Fruit fly (Drosophila melanogaster): ENCODE results near the gene Uqcc1.

The Uqcc1 gene

DNA sequence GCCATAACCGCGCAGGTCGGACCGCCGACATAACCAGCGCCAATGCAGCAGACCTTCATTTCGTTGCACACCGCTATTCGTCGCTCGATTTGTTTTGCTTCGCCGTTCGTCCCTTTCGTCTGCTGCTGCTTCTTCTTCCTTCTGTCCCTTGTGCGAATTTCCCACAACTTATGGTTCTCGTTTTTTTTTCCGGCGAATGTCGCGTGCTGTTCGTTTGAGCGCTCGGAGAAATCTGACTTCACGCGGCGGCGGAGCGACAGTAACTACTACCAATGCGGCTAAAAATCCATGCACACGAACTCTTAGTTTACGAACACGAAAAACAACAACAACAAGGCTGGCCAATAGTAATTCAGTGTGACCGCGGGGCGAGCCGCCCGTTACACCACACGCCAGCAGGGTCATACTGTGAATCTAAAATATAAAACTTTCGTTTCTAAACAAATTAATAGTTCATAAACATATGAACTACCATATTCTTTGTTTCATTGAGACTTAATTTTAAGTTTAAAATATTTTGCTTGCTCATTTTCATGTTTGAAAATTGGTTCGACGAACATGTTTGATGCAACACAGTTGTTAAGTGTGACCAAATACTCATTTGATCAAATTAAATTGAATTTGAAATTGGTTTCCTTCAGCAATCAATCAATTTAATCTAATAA lies 6.7 kb upstream of the Uqcc1 start, which contains the start of gene sgl (continued):
- no peak for TF ChIP-seq CG4617 (GFP tag; optimal IDR thresholded peaks at IDR 0.05; ENCODE audit: borderline replicate concordance)
- no peak for TF ChIP-seq nau (GFP tag; optimal IDR thresholded peaks at IDR 0.05)
- TF ChIP-seq CG13424 (tag; optimal IDR thresholded peaks at IDR 0.05), result no peak
- TF ChIP-seq CG1024 (GFP tag; IDR thresholded peaks at IDR 0.05), result peak; percentile 28; the same call in 1 of the 2 replicates
- 0 out of 2 replicates have a peak, but pooled peaks have one; percentile 5 for TF ChIP-seq CG8765 (GFP tag; IDR thresholded peaks at IDR 0.05)
- peak; percentile 48 for TF ChIP-seq CHES-1-like (GFP tag; optimal IDR thresholded peaks at IDR 0.05)
- TF ChIP-seq CG18262 (tag; optimal IDR thresholded peaks at IDR 0.05), result peak; percentile 41
- no peak for TF ChIP-seq wdn (GFP tag; IDR thresholded peaks at IDR 0.05)
- TF ChIP-seq sens-2 (GFP tag; IDR thresholded peaks at IDR 0.05), result peak; percentile 47
- peak; percentile 48 for TF ChIP-seq CG12391 (tag; optimal IDR thresholded peaks at IDR 0.05)
- peak; percentile 43 for TF ChIP-seq CG11723 (GFP tag; optimal IDR thresholded peaks at IDR 0.05)
- TF ChIP-seq CG10147 (GFP tag; optimal IDR thresholded peaks at IDR 0.05), result no peak
- TF ChIP-seq fd96Cb (tag; optimal IDR thresholded peaks at IDR 0.05), result no peak
- no peak for TF ChIP-seq CG2202 (tag; optimal IDR thresholded peaks at IDR 0.05)
- peak; percentile 4 to 45 for TF ChIP-seq Pdp1 (GFP tag; optimal IDR thresholded peaks at IDR 0.05)
- no peak for TF ChIP-seq CG15011 (GFP tag; optimal IDR thresholded peaks at IDR 0.05)
- peak; percentile 12 for TF ChIP-seq CG33557 (GFP tag; optimal IDR thresholded peaks at IDR 0.05)
- no peak for TF ChIP-seq Fer2 (tag; optimal IDR thresholded peaks at IDR 0.05)
- peak; percentile 59; the same call in 1 of the 3 replicates for TF ChIP-seq ken (GFP tag; IDR thresholded peaks at IDR 0.05)
- no peak for TF ChIP-seq CG31224 (GFP tag; IDR thresholded peaks at IDR 0.05)
- peak; percentile 66 for TF ChIP-seq Dp (GFP tag; optimal IDR thresholded peaks at IDR 0.05)
- peak; percentile 78 for TF ChIP-seq nerfin-1 (tag; optimal IDR thresholded peaks at IDR 0.05)
- peak; percentile 29 for TF ChIP-seq CoRest (tag; optimal IDR thresholded peaks at IDR 0.05)
- no peak for TF ChIP-seq CkIIα-i1 (GFP tag; IDR thresholded peaks at IDR 0.05)
- TF ChIP-seq CG7357 (GFP tag; IDR thresholded peaks at IDR 0.05), result no peak
- peak in 1 of 2 experiments; percentile 42 for TF ChIP-seq dpn (GFP tag; optimal IDR thresholded peaks at IDR 0.05)
- no peak for TF ChIP-seq CG7928 (GFP tag; optimal IDR thresholded peaks at IDR 0.05)
- peak; percentile 60; the same call in 2 of the 4 replicates for TF ChIP-seq Dll (GFP tag; IDR thresholded peaks at IDR 0.05; ENCODE audit: partially characterized antibody)
- no peak for TF ChIP-seq CG1792 (GFP tag; optimal IDR thresholded peaks at IDR 0.05)
- peak; percentile 73 for TF ChIP-seq HmgD (GFP tag; optimal IDR thresholded peaks at IDR 0.05)
- TF ChIP-seq pum (GFP tag; optimal IDR thresholded peaks at IDR 0.05), result no peak
- TF ChIP-seq Dad (GFP tag; optimal IDR thresholded peaks at IDR 0.05), result peak; percentile 21
- peak; percentile 3 for TF ChIP-seq CG12071 (GFP tag; optimal IDR thresholded peaks at IDR 0.05)
- no peak for TF ChIP-seq lmd (GFP tag; IDR thresholded peaks at IDR 0.05)
- TF ChIP-seq amos (GFP tag; IDR thresholded peaks at IDR 0.05; ENCODE audit: partially characterized antibody), result peak; percentile 58; the same call in 1 of the 2 replicates
- peak; percentile 83 for TF ChIP-seq cg (GFP tag; optimal IDR thresholded peaks at IDR 0.05)
- TF ChIP-seq HLH4C (GFP tag; IDR thresholded peaks at IDR 0.05; ENCODE audit: partially characterized antibody), result peak; percentile 49; the same call in 1 of the 3 replicates
- TF ChIP-seq Ravus (GFP tag; IDR thresholded peaks at IDR 0.05), result no peak
- no peak for TF ChIP-seq ham (GFP tag; IDR thresholded peaks at IDR 0.05)
- TF ChIP-seq CG18764 (GFP tag; optimal IDR thresholded peaks at IDR 0.05), result no peak
- TF ChIP-seq ERR (GFP tag; optimal IDR thresholded peaks at IDR 0.05), result peak; percentile 1
- TF ChIP-seq Dek (tag; optimal IDR thresholded peaks at IDR 0.05), result peak; percentile 41
- no peak for TF ChIP-seq eve (GFP tag; optimal IDR thresholded peaks at IDR 0.05)
- TF ChIP-seq peb (GFP tag; IDR thresholded peaks at IDR 0.05), result no peak
- no peak for TF ChIP-seq ems (GFP tag; optimal IDR thresholded peaks at IDR 0.05)
- peak; percentile 20 for TF ChIP-seq az2 (GFP tag; optimal IDR thresholded peaks at IDR 0.05)
- peak; percentile 59; the same call in 1 of the 3 replicates for TF ChIP-seq otp (GFP tag; IDR thresholded peaks at IDR 0.05)
- no peak for TF ChIP-seq Hey (tag; optimal IDR thresholded peaks at IDR 0.05)
- TF ChIP-seq Med (GFP tag), result peak; percentile 91
